Fruit fly (Drosophila melanogaster) whole organism, embryonic: ENCODE measurements around the gene Hacd2.

Source experiments
- ATbp ChIP-seq: fragments of 200-800 bp; sonication (Bioruptor generic); optimal IDR thresholded peaks from 2 replicates; lab custom pipeline; 2017; ENCODE audit warnings: missing biosample characterization, mild to moderate bottlenecking, missing genetic modification characterization, missing genetic modification reagents
- Abd-B ChIP-seq: fragments of 200-800 bp; sonication (Bioruptor generic); optimal IDR thresholded peaks from 2 replicates; lab custom pipeline; 2018; ENCODE audit warnings: missing biosample characterization, mild to moderate bottlenecking, missing genetic modification characterization, moderate library complexity
- C15 ChIP-seq: fragments of 200-800 bp; sonication (Bioruptor generic); IDR thresholded peaks from 3 replicates; pipeline ENCODE4 v1.3.6; 2022; ENCODE audit warnings: missing biosample characterization, missing genetic modification characterization
- CG10654 ChIP-seq: fragments of 200-800 bp; sonication (Bioruptor generic); optimal IDR thresholded peaks from 2 replicates; lab custom pipeline; 2016; ENCODE audit warnings: missing biosample characterization, missing genetic modification characterization
- CG13287 ChIP-seq: fragments of 200-800 bp; sonication (Bioruptor generic); IDR thresholded peaks from 2 replicates; pipeline ENCODE4 v1.3.6; 2022; ENCODE audit warnings: missing biosample characterization, missing genetic modification characterization; ENCODE audit not compliant: partially characterized antibody
- CG1602 ChIP-seq: fragments of 200-800 bp; sonication (Bioruptor generic); optimal IDR thresholded peaks from 3 replicates; lab custom pipeline; 2016; ENCODE audit warnings: missing biosample characterization, missing genetic modification characterization
- CG1603 ChIP-seq: fragments of 200-800 bp; sonication (Bioruptor generic); optimal IDR thresholded peaks from 2 replicates; lab custom pipeline; 2019; ENCODE audit warnings: missing biosample characterization, mild to moderate bottlenecking, missing genetic modification characterization, moderate library complexity
- CG1647 ChIP-seq: fragments of 200-800 bp; sonication (Bioruptor generic); optimal IDR thresholded peaks from 3 replicates; lab custom pipeline; 2016; ENCODE audit warnings: missing biosample characterization, missing genetic modification characterization
- CG18011 ChIP-seq: fragments of 200-800 bp; sonication (Bioruptor generic); optimal IDR thresholded peaks from 2 replicates; lab custom pipeline; 2017; ENCODE audit warnings: missing biosample characterization, missing genetic modification characterization, mild to moderate bottlenecking, moderate library complexity, missing genotype
- CG18476 ChIP-seq: fragments of 200-800 bp; sonication (Bioruptor generic); optimal IDR thresholded peaks from 2 replicates; lab custom pipeline; 2016; ENCODE audit warnings: missing biosample characterization, mild to moderate bottlenecking, missing genetic modification characterization
- CG18599 ChIP-seq: fragments of 200-800 bp; sonication (Bioruptor generic); optimal IDR thresholded peaks from 3 replicates; lab custom pipeline; 2017; ENCODE audit warnings: missing biosample characterization, missing genetic modification characterization, mild to moderate bottlenecking, moderate library complexity, missing genetic modification reagents
- CG33213 ChIP-seq: fragments of 200-800 bp; sonication (Bioruptor generic); optimal IDR thresholded peaks from 3 replicates; lab custom pipeline; 2016; ENCODE audit warnings: missing biosample characterization, missing genetic modification characterization
- CG3838 ChIP-seq: fragments of 200-800 bp; sonication (Bioruptor generic); optimal IDR thresholded peaks from 3 replicates; lab custom pipeline; 2016; ENCODE audit warnings: missing biosample characterization, missing genetic modification characterization
- CG3995 ChIP-seq: fragments of 200-800 bp; sonication (Bioruptor generic); optimal IDR thresholded peaks from 3 replicates; lab custom pipeline; 2016; ENCODE audit warnings: missing biosample characterization, missing genetic modification characterization
- CG4404 ChIP-seq: fragments of 200-800 bp; sonication (Bioruptor generic); IDR thresholded peaks from 2 replicates; pipeline ENCODE4 v1.3.6; 2022; ENCODE audit warnings: missing biosample characterization, missing genetic modification characterization
- CG4424 ChIP-seq: fragments of 200-800 bp; sonication (Bioruptor generic); optimal IDR thresholded peaks from 3 replicates; lab custom pipeline; 2016; ENCODE audit warnings: missing biosample characterization, missing genetic modification characterization
- CG4617 ChIP-seq: fragments of 200-800 bp; sonication (Bioruptor generic); optimal IDR thresholded peaks from 3 replicates; lab custom pipeline; 2016; ENCODE audit warnings: missing biosample characterization, missing genetic modification characterization, borderline replicate concordance
- CG4730 ChIP-seq: fragments of 200-800 bp; sonication (Bioruptor generic); IDR thresholded peaks from 2 replicates; pipeline ENCODE4 v1.3.6; 2022; ENCODE audit warnings: missing biosample characterization, missing genetic modification characterization
- CG7745 ChIP-seq: fragments of 200-800 bp; sonication (Bioruptor generic); optimal IDR thresholded peaks from 2 replicates; lab custom pipeline; 2018; ENCODE audit warnings: missing biosample characterization, mild to moderate bottlenecking, missing genetic modification characterization, moderate library complexity
- CG8924 ChIP-seq: fragments of 200-800 bp; optimal IDR thresholded peaks from 3 replicates; lab custom pipeline; 2019; ENCODE audit warnings: missing biosample characterization, mild to moderate bottlenecking, missing genetic modification characterization, moderate library complexity
- CHES-1-like ChIP-seq: fragments of 200-800 bp; sonication (Bioruptor generic); optimal IDR thresholded peaks from 2 replicates; lab custom pipeline; 2016; ENCODE audit warnings: missing biosample characterization, missing genetic modification characterization
- D ChIP-seq, 2 experiments: fragments of 200-800 bp in 1 of 2; fragments of >200 bp in 1 of 2; sonication (Bioruptor generic) in 1 of 2; optimal IDR thresholded peaks; 2 replicates in 1 of 2; 3 replicates in 1 of 2; lab custom pipeline; 2017; ENCODE audit warnings: mild to moderate bottlenecking in 1 of 2, missing biosample characterization in 1 of 2, missing genetic modification characterization in 1 of 2, missing genetic modification reagents in 1 of 2
- Dfd ChIP-seq, 2 experiments: fragments of >200 bp; optimal IDR thresholded peaks; 2 replicates each; lab custom pipeline; 2017; ENCODE audit warnings: missing biosample characterization in 2 of 2, missing genetic modification characterization in 2 of 2
- E2f2 ChIP-seq: fragments of 200-800 bp; sonication (Bioruptor generic); IDR thresholded peaks from 2 replicates; pipeline ENCODE4 v1.3.6; 2022; ENCODE audit warnings: missing biosample characterization, missing genetic modification characterization
- Ets65A ChIP-seq: fragments of 200-800 bp; sonication (Bioruptor generic); peaks from one replicate; lab custom pipeline; 2016; ENCODE audit warnings: missing biosample characterization, missing genetic modification characterization
- Hey ChIP-seq: fragments of 200-800 bp; sonication (Bioruptor generic); optimal IDR thresholded peaks from 3 replicates; lab custom pipeline; 2018; ENCODE audit warnings: missing biosample characterization, mild to moderate bottlenecking, missing genetic modification characterization
- Hsf ChIP-seq: fragments of 200-800 bp; sonication (Bioruptor generic); optimal IDR thresholded peaks from 3 replicates; lab custom pipeline; 2016; ENCODE audit warnings: missing biosample characterization, missing genetic modification characterization
- Sry-β ChIP-seq: fragments of 200-800 bp; sonication (Bioruptor generic); optimal IDR thresholded peaks from 2 replicates; lab custom pipeline; 2018; ENCODE audit warnings: missing biosample characterization, mild to moderate bottlenecking, missing genetic modification characterization, moderate library complexity
- Stat92E ChIP-seq, 3 experiments: fragments of >200 bp in 2 of 3; fragments of 200-800 bp in 1 of 3; sonication (Bioruptor generic) in 1 of 3; optimal IDR thresholded peaks; 2 replicates each; lab custom pipeline; 2017 to 2019; ENCODE audit warnings: missing biosample characterization in 3 of 3, missing genetic modification characterization in 3 of 3, mild to moderate bottlenecking in 1 of 3, moderate library complexity in 1 of 3
- amos ChIP-seq: fragments of 200-800 bp; sonication (Bioruptor generic); IDR thresholded peaks from 2 replicates; pipeline ENCODE4 v1.3.6; 2022; ENCODE audit warnings: missing biosample characterization, missing genetic modification characterization; ENCODE audit not compliant: partially characterized antibody
- cato ChIP-seq: fragments of 200-800 bp; sonication (Bioruptor generic); optimal IDR thresholded peaks from 2 replicates; lab custom pipeline; 2016; ENCODE audit warnings: missing biosample characterization, missing genetic modification characterization, borderline replicate concordance
- chif ChIP-seq, 2 experiments: fragments of 200-800 bp; sonication (Bioruptor generic); optimal IDR thresholded peaks; 3 replicates each; lab custom pipeline; 2016; ENCODE audit warnings: missing biosample characterization in 2 of 2, missing genetic modification characterization in 2 of 2
- chm ChIP-seq: fragments of 200-800 bp; sonication (Bioruptor generic); IDR thresholded peaks from 2 replicates; pipeline ENCODE4 v1.3.6; 2022; ENCODE audit warnings: missing biosample characterization, missing genetic modification characterization
- corto ChIP-seq: fragments of 200-800 bp; sonication (Bioruptor generic); optimal IDR thresholded peaks from 2 replicates; lab custom pipeline; 2016; ENCODE audit warnings: missing biosample characterization, mild to moderate bottlenecking, missing genetic modification characterization, moderate library complexity
- crol ChIP-seq: fragments of 200-800 bp; sonication (Bioruptor generic); IDR thresholded peaks from 2 replicates; pipeline ENCODE4 v1.3.6; 2022; ENCODE audit warnings: missing biosample characterization, missing genetic modification characterization
- dan ChIP-seq: fragments of 200-800 bp; sonication (Bioruptor generic); IDR thresholded peaks from 2 replicates; pipeline ENCODE4 v1.3.6; 2022; ENCODE audit warnings: missing biosample characterization, missing genetic modification characterization
- fd96Cb ChIP-seq: fragments of 200-800 bp; sonication (Bioruptor generic); optimal IDR thresholded peaks from 2 replicates; lab custom pipeline; 2018; ENCODE audit warnings: missing biosample characterization, mild to moderate bottlenecking, missing genetic modification characterization, moderate library complexity
- gt ChIP-seq: fragments of 200-800 bp; sonication (Bioruptor generic); IDR thresholded peaks from 2 replicates; pipeline ENCODE4 v1.3.6; 2022; ENCODE audit warnings: missing biosample characterization, missing genetic modification characterization
- ham ChIP-seq: fragments of 200-800 bp; sonication (Bioruptor generic); IDR thresholded peaks from 2 replicates; pipeline ENCODE4 v1.3.6; 2022; ENCODE audit warnings: missing biosample characterization, missing genetic modification characterization
- ind ChIP-seq: fragments of 200-800 bp; sonication (Bioruptor generic); optimal IDR thresholded peaks from 3 replicates; lab custom pipeline; 2016; ENCODE audit warnings: missing biosample characterization, missing genetic modification characterization
- kah ChIP-seq: fragments of 200-800 bp; sonication (Bioruptor generic); optimal IDR thresholded peaks from 2 replicates; lab custom pipeline; 2018; ENCODE audit warnings: missing biosample characterization, mild to moderate bottlenecking, missing genetic modification characterization
- mirr ChIP-seq: fragments of 200-800 bp; sonication (Bioruptor generic); optimal IDR thresholded peaks from 3 replicates; lab custom pipeline; 2018; ENCODE audit warnings: missing biosample characterization, mild to moderate bottlenecking, missing genetic modification characterization
- p53 ChIP-seq: fragments of 200-800 bp; sonication (Bioruptor generic); optimal IDR thresholded peaks from 2 replicates; lab custom pipeline; 2016; ENCODE audit warnings: missing biosample characterization, missing genetic modification characterization
- psq ChIP-seq: fragments of 200-800 bp; sonication (Bioruptor generic); optimal IDR thresholded peaks from 2 replicates; lab custom pipeline; 2017; ENCODE audit warnings: missing biosample characterization, missing genetic modification characterization
- pzg ChIP-seq: fragments of 200-800 bp; sonication (Bioruptor generic); optimal IDR thresholded peaks from 3 replicates; lab custom pipeline; 2018; ENCODE audit warnings: missing biosample characterization, mild to moderate bottlenecking, missing genetic modification characterization, moderate library complexity
- rib ChIP-seq: fragments of 200-800 bp; sonication (Bioruptor generic); IDR thresholded peaks from 2 replicates; pipeline ENCODE4 v1.3.6; 2022; ENCODE audit warnings: missing biosample characterization, missing genetic modification characterization
- salm ChIP-seq: fragments of 200-800 bp; sonication (Bioruptor generic); optimal IDR thresholded peaks from 2 replicates; lab custom pipeline; 2018; ENCODE audit warnings: missing biosample characterization, mild to moderate bottlenecking, missing genetic modification characterization
- tup ChIP-seq: fragments of 200-800 bp; sonication (Bioruptor generic); optimal IDR thresholded peaks from 2 replicates; lab custom pipeline; 2016; ENCODE audit warnings: missing biosample characterization, mild to moderate bottlenecking, missing genetic modification characterization, moderate library complexity
- wek ChIP-seq: fragments of 200-800 bp; sonication (Bioruptor generic); optimal IDR thresholded peaks from 3 replicates; lab custom pipeline; 2018; ENCODE audit warnings: missing biosample characterization, mild to moderate bottlenecking, missing genetic modification characterization, moderate library complexity

The Hacd2 gene

DNA sequence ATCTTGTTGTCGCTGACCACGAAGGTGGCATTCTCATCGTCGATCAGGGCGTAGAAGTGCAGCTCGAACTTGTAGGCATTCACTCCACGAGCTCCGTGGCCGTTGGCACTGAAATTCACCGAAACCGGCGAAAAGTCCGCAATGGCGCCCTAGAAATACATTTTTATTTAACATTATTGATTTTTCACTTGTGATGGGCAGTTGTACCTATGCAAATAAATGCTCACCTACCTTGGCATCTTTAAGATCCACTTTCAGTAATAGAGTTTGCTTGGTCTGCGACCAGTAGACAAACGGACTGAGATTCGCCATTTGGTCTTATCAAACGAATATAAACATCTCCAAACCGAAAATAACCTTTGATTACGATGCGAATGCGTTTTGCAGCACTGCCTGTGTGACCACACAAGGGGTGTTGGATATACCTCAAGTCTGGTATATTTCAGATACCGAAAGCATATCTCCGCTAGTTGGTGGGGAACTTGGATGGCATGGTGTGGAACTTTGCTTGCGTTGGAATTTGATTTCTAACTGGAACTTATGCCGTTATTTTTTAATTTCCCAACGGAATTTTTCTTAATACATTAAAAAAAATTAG, at the start of gene Hacd2:
Gene Hacd2 (minus strand): TSS at position 403 of the 598 bp plus-strand sequence.
- no peak for TF ChIP-seq corto (GFP tag; lab: Kevin White, UChicago)
- TF ChIP-seq CG18011: no peak
- no peak for TF ChIP-seq CG4404 (GFP tag; lab: Robert Waterston, UW)
- TF ChIP-seq CG18599 (GFP tag; lab: Kevin White, UChicago): no peak
- TF ChIP-seq salm: no peak
- no peak for TF ChIP-seq kah (GFP tag; lab: Kevin White, UChicago)
- TF ChIP-seq cato (GFP tag; lab: Kevin White, UChicago): no peak
- TF ChIP-seq crol: no peak
- TF ChIP-seq Dfd (GFP tag; optimal IDR thresholded peaks at IDR 0.05; lab: Kevin White, UChicago): no peak
- TF ChIP-seq tup: no peak
- no peak for TF ChIP-seq CG7745 (tag; lab: Kevin White, UChicago)
- TF ChIP-seq CG3838 (GFP tag; lab: Kevin White, UChicago): no peak
- no peak for TF ChIP-seq CG3995 (GFP tag; lab: Kevin White, UChicago)
- no peak for TF ChIP-seq CG4424 (GFP tag; lab: Kevin White, UChicago)
- peak; percentile 76 for TF ChIP-seq Ets65A (GFP tag; lab: Kevin White, UChicago)
- TF ChIP-seq CG18476 (GFP tag; lab: Kevin White, UChicago): no peak
- no peak for TF ChIP-seq Stat92E (GFP tag; optimal IDR thresholded peaks at IDR 0.05; lab: Kevin White, UChicago)
- peak; percentile 45 for TF ChIP-seq CG1647 (GFP tag; lab: Kevin White, UChicago)
- TF ChIP-seq CG8924: no peak
- TF ChIP-seq chif (GFP tag; optimal IDR thresholded peaks at IDR 0.05; lab: Kevin White, UChicago): peak in 1 of 2 experiments; percentile 11
- no peak for TF ChIP-seq dan (GFP tag; lab: Robert Waterston, UW)
- no peak for TF ChIP-seq psq (GFP tag; lab: Kevin White, UChicago)
- TF ChIP-seq chm (GFP tag; lab: Robert Waterston, UW): no peak
- no peak for TF ChIP-seq CG10654 (GFP tag; lab: Kevin White, UChicago)
- TF ChIP-seq ind (GFP tag; lab: Kevin White, UChicago): peak; percentile 3
- peak; percentile 32; the same call in 1 of the 2 replicates for TF ChIP-seq rib (GFP tag; lab: Robert Waterston, UW)
- peak; percentile 74; the same call in 1 of the 2 replicates for TF ChIP-seq CG13287 (GFP tag; lab: Robert Waterston, UW)
- peak; percentile 25 for TF ChIP-seq Abd-B
- peak; percentile 0 for TF ChIP-seq p53
- TF ChIP-seq pzg: peak; percentile 95
- no peak for TF ChIP-seq C15 (GFP tag; lab: Robert Waterston, UW)
- no peak for TF ChIP-seq ATbp
- TF ChIP-seq mirr (GFP tag; lab: Kevin White, UChicago): no peak
- no peak for TF ChIP-seq fd96Cb (tag; lab: Kevin White, UChicago)
- peak; percentile 53 for TF ChIP-seq amos
- TF ChIP-seq Hsf (GFP tag; lab: Kevin White, UChicago): peak; percentile 24
- no peak for TF ChIP-seq Sry-β
- peak; percentile 71 for TF ChIP-seq CG33213 (GFP tag; lab: Kevin White, UChicago)
- TF ChIP-seq D (optimal IDR thresholded peaks at IDR 0.05; lab: Kevin White, UChicago): no peak
- no peak for TF ChIP-seq D (GFP tag; optimal IDR thresholded peaks at IDR 0.05; lab: Kevin White, UChicago)
- TF ChIP-seq CG4617 (GFP tag; lab: Kevin White, UChicago): peak; percentile 73
- no peak for TF ChIP-seq Hey (tag; lab: Kevin White, UChicago)
- TF ChIP-seq gt (GFP tag; lab: Robert Waterston, UW): no peak
- TF ChIP-seq CG1603: peak; percentile 84
- peak; percentile 55 for TF ChIP-seq CHES-1-like (GFP tag; lab: Kevin White, UChicago)
- no peak for TF ChIP-seq CG4730
- no peak for TF ChIP-seq wek (GFP tag; lab: Kevin White, UChicago)
- no peak for TF ChIP-seq ham (GFP tag; lab: Robert Waterston, UW)
- TF ChIP-seq E2f2: peak; percentile 66
- no peak for TF ChIP-seq CG1602
